Fruit fly (Drosophila melanogaster): Measurements from ENCODE around the gene Atg4a.

DNA sequence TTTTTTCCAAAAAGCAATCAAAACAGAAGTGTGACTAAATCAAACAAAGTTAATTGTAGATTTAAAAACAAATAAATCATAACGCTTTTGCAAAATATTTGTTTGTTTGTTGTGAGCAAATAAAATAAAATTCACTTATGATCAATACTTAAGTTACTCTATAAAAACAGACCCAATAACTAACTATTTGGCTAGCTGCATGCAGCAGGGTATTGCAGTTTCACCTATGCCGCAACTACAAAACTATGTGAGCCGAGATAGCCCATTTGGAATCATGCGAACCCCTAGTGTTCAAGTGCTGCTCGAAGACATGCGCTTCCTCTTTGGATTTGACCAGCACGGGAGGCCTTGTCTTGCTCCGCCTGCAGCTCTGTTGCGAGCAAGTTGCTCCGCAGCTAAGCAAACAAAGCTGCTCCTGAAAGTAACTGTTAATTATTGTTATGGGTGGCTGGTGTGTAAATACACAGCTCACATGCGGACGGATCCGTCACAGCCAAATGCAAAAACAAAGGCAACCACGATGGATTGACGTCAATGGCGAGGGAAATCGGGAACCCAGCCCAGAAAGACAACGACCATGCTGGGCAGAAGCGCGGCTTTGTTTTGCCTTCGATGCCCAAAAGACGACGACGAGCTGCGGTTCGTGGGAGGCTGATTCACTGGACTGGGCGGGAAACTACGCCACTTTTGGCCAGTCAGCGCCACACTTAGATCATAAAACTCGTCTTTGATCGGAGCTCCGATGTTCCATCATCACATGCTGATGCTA is 41.4 kb downstream of the Atg4a start:
- TF ChIP-seq pan (optimal IDR thresholded peaks at IDR 0.05) (no peak), EcR (GFP tag; optimal IDR thresholded peaks at IDR 0.05) (no peak)

Data from whole organism.